Worm (Caenorhabditis elegans) whole organism, L3 larva: Measurements from ENCODE around the gene scly-1.

Experiments
- ZK546.5 ChIP-seq: sonication (generic microtip); optimal IDR thresholded peaks from 2 replicates; lab custom pipeline; 2017; ENCODE audit warnings: missing biosample characterization, missing genetic modification characterization
- ceh-82 ChIP-seq: fragments of 150-350 bp; optimal IDR thresholded peaks from 2 replicates; lab custom pipeline; 2014; ENCODE audit warnings: missing biosample characterization, missing genetic modification characterization
- lin-39 ChIP-seq: fragments of 150-350 bp; optimal IDR thresholded peaks from 2 replicates; lab custom pipeline; 2018; ENCODE audit warnings: missing biosample characterization, missing genetic modification reagents, missing genetic modification characterization
- mdl-1 ChIP-seq: fragments of 150-350 bp; optimal IDR thresholded peaks from 2 replicates; lab custom pipeline; 2014; ENCODE audit warnings: missing biosample characterization, missing genetic modification characterization
- nhr-11 ChIP-seq: fragments of 150-350 bp; optimal IDR thresholded peaks from 2 replicates; lab custom pipeline; 2014; ENCODE audit warnings: missing biosample characterization, missing genetic modification characterization
- snpc-4 ChIP-seq: fragments of 150-350 bp; optimal IDR thresholded peaks from 2 replicates; lab custom pipeline; 2014; ENCODE audit warnings: missing biosample characterization, missing genetic modification characterization
- tbx-2 ChIP-seq: sonication (generic microtip); optimal IDR thresholded peaks from 2 replicates; lab custom pipeline; 2016; ENCODE audit warnings: mild to moderate bottlenecking, missing genetic modification characterization, missing compliant biosample characterization

DNA sequence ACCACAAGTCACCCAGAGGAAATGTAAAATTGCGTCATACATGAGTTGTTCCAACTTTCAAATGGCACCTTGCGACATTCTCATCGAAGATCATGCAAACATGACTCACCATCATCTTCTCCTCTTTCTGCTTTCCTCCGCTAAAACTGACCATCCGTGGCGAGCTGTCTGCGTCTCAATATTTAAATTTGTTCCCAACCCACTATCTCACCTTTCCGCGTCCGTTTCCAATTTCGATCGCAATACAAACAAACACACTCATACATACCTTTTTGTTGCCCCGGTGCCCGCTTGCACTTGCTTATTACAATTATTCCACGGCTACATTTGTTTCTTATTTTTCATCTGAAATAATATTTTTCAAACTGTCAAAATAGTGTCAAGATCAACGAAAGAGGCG lies 20.2 kb downstream of the scly-1 start, which contains the start of gene nmgp-1:
- TF ChIP-seq snpc-4 (no peak), lin-39 (tag; lab: Kevin White, UChicago) (no peak), ceh-82 (no peak), ZK546.5 (tag; lab: Kevin White, UChicago) (no peak), nhr-11 (tag; lab: Kevin White, UChicago) (no peak), tbx-2 (tag; lab: Kevin White, UChicago) (no peak), mdl-1 (tag; lab: Kevin White, UChicago) (no peak)
